Worm (Caenorhabditis elegans): ENCODE data around the gene kin-15.

Gene kin-15

DNA sequence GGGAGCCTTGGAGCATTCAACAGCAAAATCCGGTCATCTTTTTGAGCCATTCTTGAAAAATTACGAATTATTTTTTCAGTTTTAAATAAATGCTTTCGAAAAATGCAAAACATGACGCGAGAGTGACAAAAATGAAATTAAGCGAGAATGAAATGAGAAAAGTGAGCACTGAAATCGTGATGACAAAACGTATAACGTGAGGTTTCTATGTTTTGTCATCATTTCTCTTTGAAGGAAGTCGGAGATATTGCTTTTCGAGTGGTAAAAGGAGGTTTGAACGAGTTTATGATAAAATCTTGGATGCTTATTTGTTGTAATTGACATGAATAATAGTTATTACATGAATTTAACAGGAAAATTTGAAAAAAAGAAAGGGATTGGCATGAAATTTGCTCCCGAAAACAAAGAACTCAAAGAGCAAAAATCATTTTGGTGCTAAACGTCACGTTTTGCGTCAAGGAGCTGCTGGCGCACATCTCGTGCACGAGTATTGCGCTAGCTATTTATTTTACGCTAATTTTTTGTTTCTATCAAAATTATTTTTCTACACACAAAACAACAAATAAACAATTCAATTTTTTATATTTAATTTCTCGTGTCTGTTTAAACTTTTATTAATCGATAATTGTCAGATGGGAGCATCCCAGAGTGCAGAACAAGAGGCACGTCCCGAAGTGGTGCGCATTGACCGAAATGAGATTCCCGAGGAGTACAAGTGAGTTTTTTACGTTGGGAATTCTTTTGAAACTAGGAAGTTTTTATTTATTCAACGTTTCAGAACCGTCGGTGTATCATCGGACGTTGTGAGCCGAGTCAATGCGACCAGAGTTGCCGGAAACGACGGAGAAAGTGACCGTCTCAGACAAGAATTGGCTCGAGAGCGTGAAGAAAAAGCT is 16.9 kb downstream of the kin-15 start, which contains the start of the genes gss-1 and chch-3 (continued):
- TF ChIP-seq nhr-12 (tag; optimal IDR thresholded peaks at IDR 0.05), result no peak
- no peak for TF ChIP-seq alr-1 (tag; optimal IDR thresholded peaks at IDR 0.05; ENCODE audit: borderline replicate concordance)
- peak; percentile 42 for TF ChIP-seq fkh-8 (tag; optimal IDR thresholded peaks at IDR 0.05)
- peak; percentile 75 to 81 for TF ChIP-seq lin-35 (GFP tag; optimal IDR thresholded peaks at IDR 0.05)
- TF ChIP-seq ztf-11 (tag; optimal IDR thresholded peaks at IDR 0.05), result no peak
- no peak for TF ChIP-seq hpl-2 (GFP tag; optimal IDR thresholded peaks at IDR 0.05)
- TF ChIP-seq nhr-20 (tag; optimal IDR thresholded peaks at IDR 0.05), result peak; percentile 80
- TF ChIP-seq hlh-17 (GFP tag; optimal IDR thresholded peaks at IDR 0.05; ENCODE audit: borderline replicate concordance), result no peak
- TF ChIP-seq ama-1 (optimal IDR thresholded peaks at IDR 0.05), result no peak
- no peak for TF ChIP-seq jun-1 (tag; optimal IDR thresholded peaks at IDR 0.05)
- peak; percentile 7 for TF ChIP-seq nhr-77 (tag; optimal IDR thresholded peaks at IDR 0.05)
- TF ChIP-seq sup-37 (GFP tag; optimal IDR thresholded peaks at IDR 0.05), result no peak
- peak; percentile 63 for TF ChIP-seq isw-1 (GFP tag; IDR thresholded peaks at IDR 0.05)
- peak; percentile 38 for TF ChIP-seq C16A3.4 (tag; optimal IDR thresholded peaks at IDR 0.05)
- no peak for TF ChIP-seq ceh-63 (GFP tag; optimal IDR thresholded peaks at IDR 0.05)
- peak; percentile 79 for TF ChIP-seq rnt-1 (tag; optimal IDR thresholded peaks at IDR 0.05)
- TF ChIP-seq mep-1 (tag; optimal IDR thresholded peaks at IDR 0.05), result peak; percentile 78
- TF ChIP-seq unc-86 (tag; optimal IDR thresholded peaks at IDR 0.05), result peak; percentile 21
- TF ChIP-seq lin-14 (GFP tag; optimal IDR thresholded peaks at IDR 0.05), result peak; percentile 81
- peak in 1 of 2 experiments; percentile 63 for TF ChIP-seq mdl-1 (tag; optimal IDR thresholded peaks at IDR 0.05)
- TF ChIP-seq unc-130 (tag; optimal IDR thresholded peaks at IDR 0.05), result peak; percentile 39
- TF ChIP-seq xbp-1 (tag; optimal IDR thresholded peaks at IDR 0.05), result peak; percentile 65
- TF ChIP-seq ceh-8 (GFP tag; optimal IDR thresholded peaks at IDR 0.05), result peak; percentile 24
- TF ChIP-seq F16B12.6 (tag; optimal IDR thresholded peaks at IDR 0.05), result peak; percentile 58
- peak; percentile 74 for TF ChIP-seq snu-23 (GFP tag; optimal IDR thresholded peaks at IDR 0.05)
- TF ChIP-seq mef-2 (tag; optimal IDR thresholded peaks at IDR 0.05), result no peak
- TF ChIP-seq lir-3 (tag; optimal IDR thresholded peaks at IDR 0.05; ENCODE audit: poor library complexity), result no peak
- peak; percentile 55 to 67 (median 67) for TF ChIP-seq ceh-82 (tag; optimal IDR thresholded peaks at IDR 0.05)
- no peak for TF ChIP-seq egl-27 (tag; optimal IDR thresholded peaks at IDR 0.05)
- TF ChIP-seq zip-4 (GFP tag; optimal IDR thresholded peaks at IDR 0.05), result no peak
- peak; percentile 71 to 84 for TF ChIP-seq lsy-2 (tag; optimal IDR thresholded peaks at IDR 0.05)
- no peak for TF ChIP-seq zag-1 (tag; optimal IDR thresholded peaks at IDR 0.05)
- no peak for TF ChIP-seq nhr-76 (tag; optimal IDR thresholded peaks at IDR 0.05)
- TF ChIP-seq elt-3 (tag; optimal IDR thresholded peaks at IDR 0.05), result no peak
- no peak for TF ChIP-seq aha-1 (tag; optimal IDR thresholded peaks at IDR 0.05)
- peak; percentile 28 for TF ChIP-seq nhr-90 (tag; optimal IDR thresholded peaks at IDR 0.05; ENCODE audit: poor library complexity)
- TF ChIP-seq snpc-4 (tag; optimal IDR thresholded peaks at IDR 0.05), result peak; percentile 46
- TF ChIP-seq fkh-10 (GFP tag; optimal IDR thresholded peaks at IDR 0.05), result no peak
- TF ChIP-seq sox-4 (tag; optimal IDR thresholded peaks at IDR 0.05), result no peak
- TF ChIP-seq fos-1 (tag; optimal IDR thresholded peaks at IDR 0.05), result no peak
- no peak for TF ChIP-seq ztf-4 (tag; optimal IDR thresholded peaks at IDR 0.05)
- TF ChIP-seq nhr-11 (tag; optimal IDR thresholded peaks at IDR 0.05), result peak; percentile 61
- TF ChIP-seq unc-62 (GFP tag; optimal IDR thresholded peaks at IDR 0.05), result no peak
- TF ChIP-seq ceh-90 (tag; optimal IDR thresholded peaks at IDR 0.05), result no peak
- TF ChIP-seq pax-3 (tag; optimal IDR thresholded peaks at IDR 0.05), result no peak
- no peak for TF ChIP-seq nhr-237 (tag; optimal IDR thresholded peaks at IDR 0.05)

All from whole organism, L1 larva.